Fruit fly (Drosophila melanogaster) whole organism, embryonic: ENCODE results near the gene Fife.

Experiments used
- Abd-B ChIP-seq: fragments of 200-800 bp; sonication (Bioruptor generic); optimal IDR thresholded peaks from 2 replicates; lab custom pipeline; 2018; ENCODE audit warnings: missing biosample characterization, mild to moderate bottlenecking, missing genetic modification characterization, moderate library complexity
- Antp ChIP-seq: fragments of 200-800 bp; sonication (Bioruptor generic); optimal IDR thresholded peaks from 3 replicates; lab custom pipeline; 2016; ENCODE audit warnings: missing biosample characterization, missing genetic modification characterization
- Bgb ChIP-seq: fragments of 200-800 bp; sonication (Bioruptor generic); IDR thresholded peaks from 2 replicates; pipeline ENCODE4 v1.3.6; 2022; ENCODE audit warnings: missing biosample characterization, missing genetic modification characterization; ENCODE audit not compliant: partially characterized antibody
- Blimp-1 ChIP-seq: fragments of 200-800 bp; sonication (Bioruptor generic); optimal IDR thresholded peaks from 3 replicates; lab custom pipeline; 2018; ENCODE audit warnings: missing biosample characterization, missing genetic modification characterization, mild to moderate bottlenecking, moderate library complexity, missing genetic modification reagents
- CG10147 ChIP-seq: fragments of 200-800 bp; sonication (Bioruptor generic); optimal IDR thresholded peaks from 2 replicates; lab custom pipeline; 2019; ENCODE audit warnings: missing biosample characterization, mild to moderate bottlenecking, missing genetic modification characterization, moderate library complexity
- CG12391 ChIP-seq: fragments of 200-800 bp; sonication (Bioruptor generic); optimal IDR thresholded peaks from 3 replicates; lab custom pipeline; 2018; ENCODE audit warnings: missing biosample characterization, mild to moderate bottlenecking, missing genetic modification characterization, moderate library complexity
- CG13624 ChIP-seq: fragments of 200-800 bp; sonication (Bioruptor generic); optimal IDR thresholded peaks from 2 replicates; lab custom pipeline; 2016; ENCODE audit warnings: missing biosample characterization, missing genetic modification characterization
- CG15073 ChIP-seq: fragments of 200-800 bp; sonication (Bioruptor generic); optimal IDR thresholded peaks from 2 replicates; lab custom pipeline; 2016; ENCODE audit warnings: missing biosample characterization, missing genetic modification characterization
- CG15696 ChIP-seq: fragments of 200-800 bp; sonication (Bioruptor generic); optimal IDR thresholded peaks from 2 replicates; lab custom pipeline; 2019; ENCODE audit warnings: missing biosample characterization, mild to moderate bottlenecking, missing genetic modification characterization, moderate library complexity
- CG17328 ChIP-seq: fragments of 200-800 bp; sonication (Bioruptor generic); IDR thresholded peaks from 2 replicates; pipeline ENCODE4 v1.3.6; 2022; ENCODE audit warnings: missing biosample characterization, missing genetic modification characterization
- CG17385 ChIP-seq: fragments of 200-800 bp; sonication (Bioruptor generic); optimal IDR thresholded peaks from 3 replicates; lab custom pipeline; 2018; ENCODE audit warnings: missing biosample characterization, mild to moderate bottlenecking, missing genetic modification characterization
- CG17912 ChIP-seq: fragments of 200-800 bp; sonication (Bioruptor generic); optimal IDR thresholded peaks from 2 replicates; lab custom pipeline; 2018; ENCODE audit warnings: missing biosample characterization, mild to moderate bottlenecking, missing genetic modification characterization
- CG2120 ChIP-seq: fragments of 200-800 bp; sonication (Bioruptor generic); optimal IDR thresholded peaks from 3 replicates; lab custom pipeline; 2016; ENCODE audit warnings: missing biosample characterization, missing genetic modification characterization
- CG2678 ChIP-seq: fragments of 200-800 bp; sonication (Bioruptor generic); optimal IDR thresholded peaks from 3 replicates; lab custom pipeline; 2019; ENCODE audit warnings: missing biosample characterization, mild to moderate bottlenecking, missing genetic modification characterization, moderate library complexity
- CG2875 ChIP-seq: fragments of 200-800 bp; sonication (Bioruptor generic); optimal IDR thresholded peaks from 2 replicates; lab custom pipeline; 2017; ENCODE audit warnings: missing biosample characterization, mild to moderate bottlenecking, missing genetic modification characterization, missing genetic modification reagents
- CG3281 ChIP-seq: fragments of 200-800 bp; sonication (Bioruptor generic); optimal IDR thresholded peaks from 3 replicates; lab custom pipeline; 2017; ENCODE audit warnings: missing biosample characterization, mild to moderate bottlenecking, missing genetic modification characterization
- CG6689 ChIP-seq: fragments of 200-800 bp; sonication (Bioruptor generic); IDR thresholded peaks from 2 replicates; pipeline ENCODE4 v1.3.6; 2022; ENCODE audit warnings: missing biosample characterization, missing genetic modification characterization
- CG8765 ChIP-seq: fragments of 200-800 bp; sonication (Bioruptor generic); IDR thresholded peaks from 2 replicates; pipeline ENCODE4 v1.3.6; 2022; ENCODE audit warnings: missing biosample characterization, missing genetic modification characterization
- CG9437 ChIP-seq: fragments of 200-800 bp; sonication (Bioruptor generic); optimal IDR thresholded peaks from 2 replicates; lab custom pipeline; 2018; ENCODE audit warnings: missing biosample characterization, mild to moderate bottlenecking, missing genetic modification characterization
- CG9797 ChIP-seq: fragments of 200-800 bp; sonication (Bioruptor generic); optimal IDR thresholded peaks from 3 replicates; lab custom pipeline; 2018; ENCODE audit warnings: missing biosample characterization, mild to moderate bottlenecking, missing genetic modification characterization
- Dip3 ChIP-seq: fragments of 200-800 bp; sonication (Bioruptor generic); optimal IDR thresholded peaks from 3 replicates; lab custom pipeline; 2016; ENCODE audit warnings: missing biosample characterization, missing genetic modification characterization
- Dll ChIP-seq: fragments of 200-800 bp; sonication (Bioruptor generic); IDR thresholded peaks from 4 replicates; pipeline ENCODE4 v1.3.6; 2022; ENCODE audit warnings: missing biosample characterization, missing genetic modification characterization; ENCODE audit not compliant: partially characterized antibody
- Dref ChIP-seq: fragments of 200-800 bp; sonication (Bioruptor generic); IDR thresholded peaks from 2 replicates; pipeline ENCODE4 v1.3.6; 2022; ENCODE audit warnings: missing biosample characterization, missing genetic modification characterization
- Ets97D ChIP-seq: fragments of 200-800 bp; sonication (Bioruptor generic); optimal IDR thresholded peaks from 3 replicates; lab custom pipeline; 2016; ENCODE audit warnings: missing biosample characterization, missing genetic modification characterization
- Jarid2 ChIP-seq: fragments of 200-800 bp; sonication (Bioruptor generic); optimal IDR thresholded peaks from 3 replicates; lab custom pipeline; 2017; ENCODE audit warnings: mild to moderate bottlenecking, missing biosample characterization, missing genetic modification reagents, missing genetic modification characterization
- Kr ChIP-seq: fragments of 200-800 bp; sonication (Bioruptor generic); optimal IDR thresholded peaks from 2 replicates; lab custom pipeline; 2017; ENCODE audit warnings: missing biosample characterization, mild to moderate bottlenecking, missing genetic modification characterization
- Meics ChIP-seq: fragments of 200-800 bp; sonication (Bioruptor generic); optimal IDR thresholded peaks from 2 replicates; lab custom pipeline; 2017; ENCODE audit warnings: missing biosample characterization, mild to moderate bottlenecking, missing genetic modification characterization
- NC2α ChIP-seq: fragments of 200-800 bp; sonication (Bioruptor generic); optimal IDR thresholded peaks from 2 replicates; lab custom pipeline; 2016; ENCODE audit warnings: missing biosample characterization, missing genetic modification characterization
- NC2β ChIP-seq: fragments of 200-800 bp; sonication (Bioruptor generic); optimal IDR thresholded peaks from 2 replicates; lab custom pipeline; 2016; ENCODE audit warnings: missing biosample characterization, missing genetic modification characterization
- Opbp ChIP-seq: fragments of 200-800 bp; sonication (Bioruptor generic); IDR thresholded peaks from 3 replicates; pipeline ENCODE4 v1.3.6; 2022; ENCODE audit warnings: missing biosample characterization, missing genetic modification characterization; ENCODE audit not compliant: partially characterized antibody
- Sry-δ ChIP-seq: fragments of 200-800 bp; sonication (Bioruptor generic); optimal IDR thresholded peaks from 2 replicates; lab custom pipeline; 2016; ENCODE audit warnings: missing biosample characterization, missing genetic modification characterization
- YL-1 ChIP-seq: fragments of 200-800 bp; sonication (Bioruptor generic); optimal IDR thresholded peaks from 3 replicates; lab custom pipeline; 2017; ENCODE audit warnings: missing biosample characterization, mild to moderate bottlenecking, missing genetic modification characterization
- amos ChIP-seq: fragments of 200-800 bp; sonication (Bioruptor generic); IDR thresholded peaks from 2 replicates; pipeline ENCODE4 v1.3.6; 2022; ENCODE audit warnings: missing biosample characterization, missing genetic modification characterization; ENCODE audit not compliant: partially characterized antibody
- az2 ChIP-seq: fragments of 200-800 bp; sonication (Bioruptor generic); optimal IDR thresholded peaks from 3 replicates; lab custom pipeline; 2016; ENCODE audit warnings: missing biosample characterization, missing genetic modification characterization
- bowl ChIP-seq: fragments of 200-800 bp; sonication (Bioruptor generic); IDR thresholded peaks from 2 replicates; pipeline ENCODE4 v1.3.6; 2022; ENCODE audit warnings: missing biosample characterization, missing genetic modification characterization
- disco-r ChIP-seq: fragments of 200-800 bp; sonication (Bioruptor generic); optimal IDR thresholded peaks from 2 replicates; lab custom pipeline; 2016; ENCODE audit warnings: missing biosample characterization, missing genetic modification characterization
- dm ChIP-seq: fragments of 200-800 bp; sonication (Bioruptor generic); optimal IDR thresholded peaks from 3 replicates; lab custom pipeline; 2016; ENCODE audit warnings: missing biosample characterization, missing genetic modification characterization
- fd64A ChIP-seq: fragments of 200-800 bp; sonication (Bioruptor generic); optimal IDR thresholded peaks from 3 replicates; lab custom pipeline; 2018; ENCODE audit warnings: missing biosample characterization, mild to moderate bottlenecking, missing genetic modification characterization
- lab ChIP-seq: fragments of 200-800 bp; sonication (Bioruptor generic); optimal IDR thresholded peaks from 3 replicates; lab custom pipeline; 2017; ENCODE audit warnings: missing biosample characterization, missing genetic modification characterization, mild to moderate bottlenecking, moderate library complexity, missing genetic modification reagents
- lilli ChIP-seq: fragments of 200-800 bp; sonication (Bioruptor generic); optimal IDR thresholded peaks from 3 replicates; lab custom pipeline; 2016; ENCODE audit warnings: missing biosample characterization, missing genetic modification characterization
- pnt ChIP-seq: fragments of 200-800 bp; sonication (Bioruptor generic); optimal IDR thresholded peaks from 3 replicates; lab custom pipeline; 2016; ENCODE audit warnings: missing biosample characterization, missing genetic modification characterization
- psq ChIP-seq: fragments of 200-800 bp; sonication (Bioruptor generic); optimal IDR thresholded peaks from 2 replicates; lab custom pipeline; 2017; ENCODE audit warnings: missing biosample characterization, missing genetic modification characterization
- seq ChIP-seq: fragments of 200-800 bp; sonication (Bioruptor generic); IDR thresholded peaks from 2 replicates; pipeline ENCODE4 v1.3.6; 2022; ENCODE audit warnings: missing biosample characterization, missing genetic modification characterization
- sima ChIP-seq: fragments of 200-800 bp; sonication (Bioruptor generic); optimal IDR thresholded peaks from 2 replicates; lab custom pipeline; 2016; ENCODE audit warnings: missing biosample characterization, missing genetic modification characterization
- slou ChIP-seq: fragments of 200-800 bp; sonication (Bioruptor generic); optimal IDR thresholded peaks from 3 replicates; lab custom pipeline; 2016; ENCODE audit warnings: missing biosample characterization, missing genetic modification characterization
- sob ChIP-seq: fragments of 200-800 bp; sonication (Bioruptor generic); IDR thresholded peaks from 2 replicates; pipeline ENCODE4 v1.3.6; 2022; ENCODE audit warnings: missing biosample characterization, missing genetic modification characterization
- tna ChIP-seq: fragments of 200-800 bp; sonication (Bioruptor generic); IDR thresholded peaks from 2 replicates; pipeline ENCODE4 v1.3.6; 2022; ENCODE audit warnings: missing biosample characterization, missing genetic modification characterization; ENCODE audit not compliant: partially characterized antibody
- trh ChIP-seq: fragments of 200-800 bp; sonication (Bioruptor generic); optimal IDR thresholded peaks from 2 replicates; lab custom pipeline; 2016; ENCODE audit warnings: missing biosample characterization, missing genetic modification characterization
- vfl ChIP-seq: fragments of 200-800 bp; sonication (Bioruptor generic); optimal IDR thresholded peaks from 2 replicates; lab custom pipeline; 2016; ENCODE audit warnings: missing biosample characterization, missing genetic modification characterization
- vnd ChIP-seq: fragments of 200-800 bp; sonication (Bioruptor generic); IDR thresholded peaks from 3 replicates; pipeline ENCODE4 v1.3.6; 2022; ENCODE audit warnings: missing biosample characterization, missing genetic modification characterization; ENCODE audit not compliant: partially characterized antibody

Gene Fife

dm6 chr3L:2631406-2631805, 80.1 kb downstream of the Fife start, which contains the start of the genes CG42245 and MEP-1 (continued):
- peak; percentile 69 for TF ChIP-seq sob (GFP tag; lab: Robert Waterston, UW)
- peak; percentile 54 for TF ChIP-seq Dip3 (GFP tag; lab: Kevin White, UChicago)
- TF ChIP-seq trh (GFP tag; lab: Kevin White, UChicago): no peak
- TF ChIP-seq lab (GFP tag; lab: Kevin White, UChicago): peak; percentile 46
- peak; percentile 37 for TF ChIP-seq az2 (GFP tag; lab: Kevin White, UChicago)
- peak; percentile 1 for TF ChIP-seq CG10147 (GFP tag; lab: Kevin White, UChicago)
- TF ChIP-seq disco-r: no peak
- peak; percentile 73 for TF ChIP-seq CG2120
- TF ChIP-seq CG2875 (GFP tag; lab: Kevin White, UChicago): no peak
- no peak for TF ChIP-seq pnt (GFP tag; lab: Kevin White, UChicago)
- TF ChIP-seq dm: peak; percentile 55
- peak; percentile 49 for TF ChIP-seq Blimp-1 (GFP tag; lab: Kevin White, UChicago)
- peak; percentile 48; the same call in 1 of the 3 replicates for TF ChIP-seq vnd
- TF ChIP-seq CG9437 (GFP tag; lab: Kevin White, UChicago): no peak
- TF ChIP-seq psq (GFP tag; lab: Kevin White, UChicago): peak; percentile 13
- TF ChIP-seq CG9797 (GFP tag; lab: Kevin White, UChicago): peak; percentile 37
- TF ChIP-seq amos: peak; percentile 68
- peak; percentile 65; the same call in 2 of the 3 replicates for TF ChIP-seq Opbp
- no peak for TF ChIP-seq fd64A (GFP tag; lab: Kevin White, UChicago)
- TF ChIP-seq lilli: peak; percentile 81
- TF ChIP-seq seq (GFP tag; lab: Robert Waterston, UW): peak; percentile 8; the same call in 1 of the 2 replicates
- TF ChIP-seq CG2678: no peak
- peak; percentile 53 for TF ChIP-seq NC2β
- no peak for TF ChIP-seq bowl (GFP tag; lab: Robert Waterston, UW)
- TF ChIP-seq CG17328 (GFP tag; lab: Robert Waterston, UW): no peak
- peak; percentile 88 for TF ChIP-seq Ets97D (GFP tag; lab: Kevin White, UChicago)
- TF ChIP-seq CG15696 (tag; lab: Kevin White, UChicago): no peak
- TF ChIP-seq CG15073 (GFP tag; lab: Kevin White, UChicago): no peak
- peak; percentile 38 for TF ChIP-seq Antp
- peak; percentile 75; the same call in 3 of the 4 replicates for TF ChIP-seq Dll (GFP tag; lab: Robert Waterston, UW)
- peak; percentile 36 for TF ChIP-seq CG17385 (GFP tag; lab: Kevin White, UChicago)
- peak; percentile 10 for TF ChIP-seq CG3281 (GFP tag; lab: Kevin White, UChicago)
- peak; percentile 84 for TF ChIP-seq Dref (GFP tag; lab: Robert Waterston, UW)
- peak; percentile 11 for TF ChIP-seq vfl
- TF ChIP-seq YL-1: peak; percentile 37
- TF ChIP-seq slou: no peak
- TF ChIP-seq tna: 0 out of 2 replicates have a peak, but pooled peaks have one; percentile 61
- no peak for TF ChIP-seq Kr (GFP tag; lab: Kevin White, UChicago)
- peak; percentile 41 for TF ChIP-seq NC2α (GFP tag; lab: Kevin White, UChicago)
- no peak for TF ChIP-seq CG17912 (GFP tag; lab: Kevin White, UChicago)
- TF ChIP-seq Jarid2 (GFP tag; lab: Kevin White, UChicago): no peak
- peak; percentile 70 for TF ChIP-seq CG12391 (tag; lab: Kevin White, UChicago)
- peak; percentile 72 for TF ChIP-seq CG13624 (GFP tag; lab: Kevin White, UChicago)
- no peak for TF ChIP-seq CG8765 (GFP tag; lab: Robert Waterston, UW)
- TF ChIP-seq sima (GFP tag; lab: Kevin White, UChicago): no peak
- TF ChIP-seq Abd-B: peak; percentile 32
- no peak for TF ChIP-seq CG6689 (GFP tag; lab: Robert Waterston, UW)
- peak; percentile 45 for TF ChIP-seq Meics
- TF ChIP-seq Sry-δ (GFP tag; lab: Kevin White, UChicago): peak; percentile 70
- TF ChIP-seq Bgb (GFP tag; lab: Robert Waterston, UW): peak; percentile 69
